Fruit fly (Drosophila melanogaster): ENCODE measurements around the gene CG5011.

The CG5011 gene

DNA sequence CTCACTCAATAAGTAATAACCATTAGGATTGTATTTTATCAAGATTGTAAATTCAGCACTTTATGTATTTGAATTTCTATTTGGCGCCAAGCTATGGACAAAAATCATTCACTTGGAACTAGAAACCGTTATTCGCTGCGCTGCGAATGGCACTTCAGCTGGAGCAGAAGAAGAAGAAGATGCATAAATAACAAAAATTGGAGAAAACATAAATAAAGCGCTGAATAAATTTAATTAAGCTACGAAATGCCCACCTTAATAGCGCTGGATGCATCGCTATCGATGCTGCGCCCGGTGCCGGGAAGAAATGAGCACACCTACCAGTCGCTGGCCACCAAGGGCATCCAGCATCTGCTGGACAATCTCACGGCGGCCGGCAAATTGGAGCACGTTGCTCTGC, 36.2 kb upstream of the CG5011 start, which contains the start of gene IntS14 (continued):
- TF ChIP-seq Dref (GFP tag; IDR thresholded peaks at IDR 0.05) (0 out of 2 replicates have a peak, but pooled peaks have one; percentile 30), gsb (GFP tag; IDR thresholded peaks at IDR 0.05) (no peak), CG6791 (GFP tag; IDR thresholded peaks at IDR 0.05; ENCODE audit: partially characterized antibody) (0 out of 3 replicates have a peak, but pooled peaks have one; percentile 23), mld (GFP tag; IDR thresholded peaks at IDR 0.05; ENCODE audit: partially characterized antibody) (no peak), CG14710 (tag; optimal IDR thresholded peaks at IDR 0.05) (peak; percentile 12), Sry-δ (GFP tag; optimal IDR thresholded peaks at IDR 0.05) (peak; percentile 37), bigmax (GFP tag; optimal IDR thresholded peaks at IDR 0.05) (no peak), onecut (GFP tag; IDR thresholded peaks at IDR 0.05) (no peak), danr (GFP tag; IDR thresholded peaks at IDR 0.05) (no peak), CG4617 (GFP tag; optimal IDR thresholded peaks at IDR 0.05; ENCODE audit: borderline replicate concordance) (peak; percentile 54), Hsf (GFP tag; optimal IDR thresholded peaks at IDR 0.05) (no peak), BEAF-32 (GFP tag; optimal IDR thresholded peaks at IDR 0.05) (peak; percentile 35), CG14014 (GFP tag; IDR thresholded peaks at IDR 0.05) (no peak), CG1529 (GFP tag; optimal IDR thresholded peaks at IDR 0.05) (no peak), Myb (GFP tag; optimal IDR thresholded peaks at IDR 0.05) (peak; percentile 73), CG42726 (GFP tag; IDR thresholded peaks at IDR 0.05; ENCODE audit: partially characterized antibody) (0 out of 2 replicates have a peak, but pooled peaks have one; percentile 5), Hr39 (optimal IDR thresholded peaks at IDR 0.05) (no peak), chinmo (GFP tag; IDR thresholded peaks at IDR 0.05; ENCODE audit: partially characterized antibody) (peak; percentile 67; the same call in 1 of the 4 replicates), MBD-R2 (GFP tag; IDR thresholded peaks at IDR 0.05) (peak; percentile 89), crol (GFP tag; IDR thresholded peaks at IDR 0.05) (no peak), CG31365 (tag; optimal IDR thresholded peaks at IDR 0.05) (no peak), HLH3B (GFP tag; IDR thresholded peaks at IDR 0.05) (no peak), CG3407 (GFP tag; optimal IDR thresholded peaks at IDR 0.05) (no peak), tna (GFP tag; IDR thresholded peaks at IDR 0.05; ENCODE audit: partially characterized antibody) (no peak), sim (GFP tag; IDR thresholded peaks at IDR 0.05) (no peak), CG6254 (GFP tag; optimal IDR thresholded peaks at IDR 0.05) (no peak)

DNA sequence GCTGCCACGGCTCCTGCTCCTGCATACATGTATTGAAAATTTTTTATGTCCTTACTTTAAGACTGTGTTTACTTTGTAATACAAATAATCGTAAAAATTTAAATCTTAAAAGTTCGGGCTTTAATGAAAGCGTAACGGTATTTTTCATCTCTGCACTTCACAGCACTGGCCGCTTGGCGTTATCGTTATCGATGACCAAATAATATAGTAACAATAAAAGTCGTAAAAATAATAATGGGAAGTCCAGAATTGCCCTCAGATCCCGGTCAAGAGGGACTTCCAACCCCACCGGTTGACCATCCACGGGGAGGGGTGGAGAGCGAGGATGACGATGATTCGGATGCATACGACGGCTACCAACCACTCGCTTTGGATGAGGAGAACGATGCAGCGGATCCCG, 34.1 kb upstream of the CG5011 start, which contains the start of gene CG14341:
TSS of gene CG14341 (plus strand) at position 181 of the 400 bp plus-strand sequence.
- TF ChIP-seq Doc3 (GFP tag; IDR thresholded peaks at IDR 0.05; ENCODE audit: partially characterized antibody) (peak; percentile 16; the same call in 1 of the 3 replicates), sc (optimal IDR thresholded peaks at IDR 0.05) (no peak), sc (GFP tag; optimal IDR thresholded peaks at IDR 0.05) (no peak), Lpt (GFP tag; optimal IDR thresholded peaks at IDR 0.05) (no peak), usp (GFP tag; optimal IDR thresholded peaks at IDR 0.05) (no peak), CG11504 (tag; optimal IDR thresholded peaks at IDR 0.05) (no peak), ato (GFP tag; IDR thresholded peaks at IDR 0.05; ENCODE audit: partially characterized antibody) (0 out of 2 replicates have a peak, but pooled peaks have one; percentile 10), pzg (GFP tag; optimal IDR thresholded peaks at IDR 0.05) (peak; percentile 35), Med (GFP tag) (peak; percentile 21), CG2116 (GFP tag; optimal IDR thresholded peaks at IDR 0.05) (peak; percentile 15), Hsf (GFP tag; optimal IDR thresholded peaks at IDR 0.05) (no peak), ATbp (GFP tag; optimal IDR thresholded peaks at IDR 0.05) (no peak), stwl (tag; optimal IDR thresholded peaks at IDR 0.05) (peak; percentile 53), CG12744 (GFP tag; optimal IDR thresholded peaks at IDR 0.05) (no peak), unc-4 (GFP tag; IDR thresholded peaks at IDR 0.05; ENCODE audit: partially characterized antibody) (0 out of 2 replicates have a peak, but pooled peaks have one; percentile 17), CG13287 (GFP tag; IDR thresholded peaks at IDR 0.05; ENCODE audit: partially characterized antibody) (peak; percentile 59), H15 (GFP tag; IDR thresholded peaks at IDR 0.05) (no peak), HLH4C (GFP tag; IDR thresholded peaks at IDR 0.05; ENCODE audit: partially characterized antibody) (peak; percentile 59; the same call in 2 of the 3 replicates), CG6813 (GFP tag; optimal IDR thresholded peaks at IDR 0.05) (no peak), zfh2 (GFP tag; optimal IDR thresholded peaks at IDR 0.05) (no peak), bowl (GFP tag; IDR thresholded peaks at IDR 0.05) (no peak), NfI (GFP tag; optimal IDR thresholded peaks at IDR 0.05) (no peak), CG42726 (GFP tag; IDR thresholded peaks at IDR 0.05; ENCODE audit: partially characterized antibody) (no peak), Sry-δ (GFP tag; optimal IDR thresholded peaks at IDR 0.05) (peak; percentile 34), CG10543 (GFP tag; optimal IDR thresholded peaks at IDR 0.05) (no peak), CG12659 (GFP tag; optimal IDR thresholded peaks at IDR 0.05) (peak; percentile 2), Abd-B (GFP tag; optimal IDR thresholded peaks at IDR 0.05) (peak; percentile 27)

Data from whole organism, embryonic.